Fruit fly (Drosophila melanogaster) whole organism, prepupa: ENCODE data around the gene Sema5c.

Experiments used
- CG11902 ChIP-seq: fragments of 200-800 bp; sonication (Bioruptor generic); optimal IDR thresholded peaks from 3 replicates; lab custom pipeline; 2016; ENCODE audit warnings: missing biosample characterization, missing genetic modification characterization
- CG8119 ChIP-seq: fragments of 200-800 bp; sonication (Bioruptor generic); IDR thresholded peaks from 3 replicates; pipeline ENCODE4 v1.3.6; 2022; ENCODE audit warnings: missing biosample characterization, missing genetic modification characterization
- Gug ChIP-seq: fragments of 200-800 bp; sonication (Bioruptor generic); IDR thresholded peaks from 2 replicates; pipeline ENCODE4 v1.3.6; 2022; ENCODE audit warnings: missing biosample characterization, missing genetic modification characterization
- Hr38 ChIP-seq: sonication (Bioruptor generic); optimal IDR thresholded peaks from 2 replicates; lab custom pipeline; 2016; ENCODE audit warnings: missing biosample characterization, missing genetic modification characterization
- Sox14 ChIP-seq: fragments of 200-800 bp; sonication (Bioruptor generic); optimal IDR thresholded peaks from 3 replicates; lab custom pipeline; 2016; ENCODE audit warnings: missing biosample characterization, missing genetic modification characterization
- Sox15 ChIP-seq: fragments of 200-800 bp; sonication (Bioruptor generic); optimal IDR thresholded peaks from 3 replicates; lab custom pipeline; 2016; ENCODE audit warnings: missing biosample characterization, missing genetic modification characterization
- cyc ChIP-seq: fragments of 200-800 bp; sonication (Bioruptor generic); optimal IDR thresholded peaks from 3 replicates; lab custom pipeline; 2016; ENCODE audit warnings: missing biosample characterization, missing genetic modification characterization
- dac ChIP-seq: fragments of 200-800 bp; sonication (Bioruptor generic); optimal IDR thresholded peaks from 2 replicates; lab custom pipeline; 2017; ENCODE audit warnings: missing biosample characterization, mild to moderate bottlenecking, missing genetic modification characterization

dm6 chr3L:12045443-12045842 lies 36.2 kb downstream of the Sema5c start:
- TF ChIP-seq Sox14 (GFP tag; lab: Kevin White, UChicago) (no peak), Hr38 (GFP tag; lab: Kevin White, UChicago) (no peak), cyc (no peak), Gug (GFP tag; lab: Robert Waterston, UW) (no peak), CG11902 (GFP tag; lab: Kevin White, UChicago) (no peak), Sox15 (no peak), dac (GFP tag; lab: Kevin White, UChicago) (no peak), CG8119 (GFP tag; lab: Robert Waterston, UW) (no peak)
